Worm (Caenorhabditis elegans) whole organism, young adult: ENCODE results near the gene abcf-3.

ENCODE experiments used
- B0336.3 ChIP-seq: fragments of 200-800 bp; sonication (Bioruptor generic); IDR thresholded peaks from 2 replicates; pipeline ENCODE4 v1.3.6; 2022; ENCODE audit warnings: missing genetic modification characterization, missing compliant biosample characterization
- C17E4.6 ChIP-seq: fragments of 200-800 bp; sonication (Bioruptor generic); IDR thresholded peaks from 2 replicates; pipeline ENCODE4 v1.3.6; 2022; ENCODE audit warnings: missing genetic modification reagents, missing genetic modification characterization, missing compliant biosample characterization
- F10E7.11 ChIP-seq: sonication (generic microtip); optimal IDR thresholded peaks from 2 replicates; lab custom pipeline; 2017; ENCODE audit warnings: mild to moderate bottlenecking, missing genetic modification characterization, moderate library complexity, missing compliant biosample characterization
- F33H1.4 ChIP-seq: fragments of 200-800 bp; sonication (Bioruptor generic); IDR thresholded peaks from 2 replicates; pipeline ENCODE4 v1.3.6; 2022; ENCODE audit warnings: missing genetic modification reagents, missing genetic modification characterization, missing compliant biosample characterization
- F49E8.2 ChIP-seq: sonication (generic microtip); optimal IDR thresholded peaks from 3 replicates; lab custom pipeline; 2017; ENCODE audit warnings: missing genetic modification characterization, mild to moderate bottlenecking, missing compliant biosample characterization, antibody characterized with exemption, moderate library complexity; ENCODE audit not compliant: insufficient read depth
- K11D2.4 ChIP-seq: fragments of 200-800 bp; sonication (Bioruptor generic); IDR thresholded peaks from 2 replicates; pipeline ENCODE4 v1.3.6; 2022; ENCODE audit warnings: missing genetic modification reagents, missing genetic modification characterization, missing compliant biosample characterization
- K12H6.12 ChIP-seq: fragments of 200-800 bp; sonication (Bioruptor generic); optimal IDR thresholded peaks from 2 replicates; lab custom pipeline; 2018; ENCODE audit warnings: mild to moderate bottlenecking, missing genetic modification characterization, missing compliant biosample characterization
- Y53G8AR.9 ChIP-seq: fragments of 200-800 bp; sonication (Bioruptor generic); conservative IDR thresholded peaks from 2 replicates; pipeline ENCODE4 v1.3.6; 2022; ENCODE audit warnings: missing genetic modification reagents, missing genetic modification characterization, missing compliant biosample characterization
- Y67H2A.10 ChIP-seq: fragments of 200-800 bp; sonication (Bioruptor generic); conservative IDR thresholded peaks from 2 replicates; pipeline ENCODE4 v1.3.6; 2022; ENCODE audit warnings: missing genetic modification reagents, missing genetic modification characterization, missing compliant biosample characterization
- ama-1 ChIP-seq, 3 experiments: fragments of 150-350 bp in 1 of 3; sonication (generic microtip) in 2 of 3; optimal IDR thresholded peaks; 2 replicates each; lab custom pipeline; 2014 to 2018; ENCODE audit warnings: missing biosample characterization in 2 of 3, missing genetic modification characterization in 2 of 3, missing genetic modification reagents in 2 of 3
- aptf-3 ChIP-seq: fragments of 200-800 bp; sonication (Bioruptor generic); IDR thresholded peaks from 2 replicates; pipeline ENCODE4 v1.3.6; 2022; ENCODE audit warnings: missing genetic modification characterization, missing compliant biosample characterization
- atf-7 ChIP-seq: sonication (generic microtip); optimal IDR thresholded peaks from 2 replicates; lab custom pipeline; 2017; ENCODE audit warnings: mild to moderate bottlenecking, missing genetic modification characterization, missing compliant biosample characterization
- athp-1 ChIP-seq: sonication (generic microtip); optimal IDR thresholded peaks from 2 replicates; lab custom pipeline; 2017; ENCODE audit warnings: mild to moderate bottlenecking, missing genetic modification characterization, missing compliant biosample characterization
- attf-3 ChIP-seq: fragments of 200-800 bp; sonication (Bioruptor generic); conservative IDR thresholded peaks from 2 replicates; pipeline ENCODE4 v1.3.6; 2022; ENCODE audit warnings: missing genetic modification reagents, missing genetic modification characterization, missing compliant biosample characterization
- attf-6 ChIP-seq: fragments of 200-800 bp; sonication (Bioruptor generic); IDR thresholded peaks from 2 replicates; pipeline ENCODE4 v1.3.6; 2022; ENCODE audit warnings: missing genetic modification reagents, missing genetic modification characterization, missing compliant biosample characterization
- bed-1 ChIP-seq: fragments of 200-800 bp; sonication (Bioruptor generic); IDR thresholded peaks from 2 replicates; pipeline ENCODE4 v1.3.6; 2022; ENCODE audit warnings: missing genetic modification reagents, missing genetic modification characterization, missing compliant biosample characterization
- bed-2 ChIP-seq: fragments of 200-800 bp; sonication (Bioruptor generic); IDR thresholded peaks from 2 replicates; pipeline ENCODE4 v1.3.6; 2022; ENCODE audit warnings: missing genetic modification reagents, missing genetic modification characterization, missing compliant biosample characterization
- cebp-1 ChIP-seq, 2 experiments: fragments of 200-800 bp in 1 of 2; sonication (Bioruptor generic) in 1 of 2; sonication (generic microtip) in 1 of 2; IDR thresholded peaks in 1 of 2; optimal IDR thresholded peaks in 1 of 2; 2 replicates each; pipeline versions ENCODE4 v1.3.6 to Lab custom; 2017 to 2022; ENCODE audit warnings: missing compliant biosample characterization in 2 of 2, missing genetic modification characterization in 2 of 2, mild to moderate bottlenecking in 1 of 2, missing genetic modification reagents in 1 of 2, moderate library complexity in 1 of 2
- cebp-2 ChIP-seq: fragments of 200-800 bp; sonication (Bioruptor generic); IDR thresholded peaks from 2 replicates; pipeline ENCODE4 v1.3.6; 2022; ENCODE audit warnings: missing genetic modification characterization, missing compliant biosample characterization
- ceh-58 ChIP-seq: fragments of 200-800 bp; sonication (Bioruptor generic); IDR thresholded peaks from 2 replicates; pipeline ENCODE4 v1.3.6; 2022; ENCODE audit warnings: missing genetic modification characterization, missing compliant biosample characterization
- chd-7 ChIP-seq: sonication (generic microtip); optimal IDR thresholded peaks from 2 replicates; lab custom pipeline; 2016; ENCODE audit warnings: mild to moderate bottlenecking, missing genetic modification characterization, moderate library complexity, missing compliant biosample characterization
- egl-18 ChIP-seq: fragments of 200-800 bp; sonication (Bioruptor generic); IDR thresholded peaks from 2 replicates; pipeline ENCODE4 v1.3.6; 2022; ENCODE audit warnings: missing genetic modification reagents, missing genetic modification characterization, missing compliant biosample characterization
- egl-44 ChIP-seq: fragments of 200-800 bp; sonication (Bioruptor generic); IDR thresholded peaks from 2 replicates; pipeline ENCODE4 v1.3.6; 2022; ENCODE audit warnings: missing genetic modification reagents, missing genetic modification characterization, missing compliant biosample characterization
- ekl-4 ChIP-seq: fragments of 200-800 bp; sonication (Bioruptor generic); IDR thresholded peaks from 2 replicates; pipeline ENCODE4 v1.3.6; 2022; ENCODE audit warnings: missing genetic modification reagents, missing genetic modification characterization, missing compliant biosample characterization
- him-1 ChIP-seq: sonication (generic microtip); optimal IDR thresholded peaks from 2 replicates; lab custom pipeline; 2016; ENCODE audit warnings: missing genotype, missing genetic modification reagents, missing genetic modification characterization, missing compliant biosample characterization
- hlh-12 ChIP-seq: sonication (generic microtip); optimal IDR thresholded peaks from 2 replicates; lab custom pipeline; 2016; ENCODE audit warnings: missing genetic modification characterization, missing compliant biosample characterization
- let-607 ChIP-seq, 2 experiments: fragments of 200-800 bp in 1 of 2; sonication (Bioruptor generic) in 1 of 2; sonication (generic microtip) in 1 of 2; optimal IDR thresholded peaks; 2 replicates each; lab custom pipeline; 2016 to 2018; ENCODE audit warnings: mild to moderate bottlenecking in 2 of 2, missing compliant biosample characterization in 2 of 2, missing genetic modification characterization in 2 of 2, moderate library complexity in 2 of 2, missing genotype in 1 of 2
- lin-35 ChIP-seq, 3 experiments: fragments of 150-350 bp in 2 of 3; sonication (generic microtip) in 1 of 3; optimal IDR thresholded peaks; 2 replicates each; lab custom pipeline; 2014 to 2018; ENCODE audit warnings: missing biosample characterization in 3 of 3, missing genetic modification characterization in 3 of 3, missing genetic modification reagents in 3 of 3
- lin-54 ChIP-seq: fragments of 200-800 bp; sonication (Bioruptor generic); optimal IDR thresholded peaks from 2 replicates; lab custom pipeline; 2018; ENCODE audit warnings: mild to moderate bottlenecking, missing genetic modification characterization, missing compliant biosample characterization
- lsy-27 ChIP-seq: sonication (generic microtip); optimal IDR thresholded peaks from 2 replicates; lab custom pipeline; 2017; ENCODE audit warnings: missing genetic modification characterization, mild to moderate bottlenecking, missing compliant biosample characterization, antibody characterized with exemption, missing genotype, borderline replicate concordance; ENCODE audit not compliant: insufficient read depth
- madf-6 ChIP-seq: fragments of 200-800 bp; sonication (Bioruptor generic); IDR thresholded peaks from 2 replicates; pipeline ENCODE4 v1.3.6; 2022; ENCODE audit warnings: missing genetic modification reagents, missing genetic modification characterization, missing compliant biosample characterization
- mxl-1 ChIP-seq: sonication (generic microtip); optimal IDR thresholded peaks from 2 replicates; lab custom pipeline; 2016; ENCODE audit warnings: missing genetic modification characterization, missing compliant biosample characterization
- nfya-1 ChIP-seq: sonication (generic microtip); optimal IDR thresholded peaks from 2 replicates; lab custom pipeline; 2017; ENCODE audit warnings: antibody characterized with exemption, missing compliant biosample characterization, missing genetic modification characterization, borderline replicate concordance; ENCODE audit not compliant: insufficient read depth
- nhr-120 ChIP-seq: fragments of 200-800 bp; sonication (Bioruptor generic); IDR thresholded peaks from 2 replicates; pipeline ENCODE4 v1.3.6; 2022; ENCODE audit warnings: missing genetic modification characterization, missing compliant biosample characterization
- nhr-80 ChIP-seq: sonication (generic microtip); optimal IDR thresholded peaks from 2 replicates; lab custom pipeline; 2016; ENCODE audit warnings: missing genetic modification characterization, missing compliant biosample characterization
- pbrm-1 ChIP-seq: fragments of 200-800 bp; sonication (Bioruptor generic); IDR thresholded peaks from 2 replicates; pipeline ENCODE4 v1.3.6; 2022; ENCODE audit warnings: missing genetic modification reagents, missing genetic modification characterization, missing compliant biosample characterization
- pha-4 ChIP-seq: fragments of 150-350 bp; sonication (generic microtip); optimal IDR thresholded peaks from 2 replicates; lab custom pipeline; 2014; ENCODE audit warnings: missing biosample characterization, missing genetic modification reagents, missing genetic modification characterization
- rcor-1 ChIP-seq: fragments of 200-800 bp; sonication (Bioruptor generic); IDR thresholded peaks from 2 replicates; pipeline ENCODE4 v1.3.6; 2022; ENCODE audit warnings: missing genetic modification reagents, missing genetic modification characterization, missing compliant biosample characterization
- snpc-1.3 ChIP-seq: sonication (generic microtip); optimal IDR thresholded peaks from 2 replicates; lab custom pipeline; 2017; ENCODE audit warnings: missing genetic modification characterization, mild to moderate bottlenecking, missing compliant biosample characterization, antibody characterized with exemption, moderate library complexity, missing genotype, missing genetic modification reagents; ENCODE audit not compliant: insufficient read depth
- snpc-4 ChIP-seq, 5 experiments: fragments of 150-350 bp in 1 of 5; sonication (generic microtip) in 4 of 5; optimal IDR thresholded peaks; 2 replicates each; lab custom pipeline; 2014 to 2018; ENCODE audit warnings: missing genetic modification characterization in 5 of 5, missing biosample characterization in 3 of 5, antibody characterized with exemption in 2 of 5, mild to moderate bottlenecking in 2 of 5, missing compliant biosample characterization in 2 of 5, missing genotype in 2 of 5, moderate library complexity in 2 of 5, missing genetic modification reagents in 1 of 5
- tbp1 ChIP-seq: fragments of 200-800 bp; sonication (Bioruptor generic); optimal IDR thresholded peaks from 2 replicates; lab custom pipeline; 2018; ENCODE audit warnings: mild to moderate bottlenecking, missing genetic modification characterization, missing compliant biosample characterization
- ztf-18 ChIP-seq: sonication (generic microtip); optimal IDR thresholded peaks from 2 replicates; lab custom pipeline; 2016; ENCODE audit warnings: missing genotype, mild to moderate bottlenecking, missing genetic modification characterization, missing compliant biosample characterization
- ztf-25 ChIP-seq: fragments of 200-800 bp; sonication (Bioruptor generic); IDR thresholded peaks from 2 replicates; pipeline ENCODE4 v1.3.6; 2022; ENCODE audit warnings: missing genetic modification reagents, missing genetic modification characterization, missing compliant biosample characterization

Gene abcf-3

ce11 chrIII:6173020-6173597 lies at the start of gene abcf-3, which contains the start of gene F42A10.5 (continued):
- peak; percentile 58 for TF ChIP-seq F33H1.4
- no peak for TF ChIP-seq nhr-120 (GFP tag; lab: Robert Waterston, UW)
- peak; percentile 67 for TF ChIP-seq snpc-1.3 (tag; lab: Kevin White, UChicago)
- no peak for TF ChIP-seq ceh-58 (GFP tag; lab: Robert Waterston, UW)
- TF ChIP-seq Y53G8AR.9, result 0 out of 2 replicates have a peak, but pooled peaks have one; percentile 58
- TF ChIP-seq rcor-1 (GFP tag; lab: Robert Waterston, UW), result 0 out of 2 replicates have a peak, but pooled peaks have one; percentile 31
- TF ChIP-seq mxl-1 (tag; lab: Kevin White, UChicago), result no peak
- no peak for TF ChIP-seq bed-1
- TF ChIP-seq pbrm-1 (GFP tag; lab: Robert Waterston, UW), result peak; percentile 41; the same call in 1 of the 2 replicates
- TF ChIP-seq ekl-4 (GFP tag; lab: Robert Waterston, UW), result no peak
- peak; percentile 20 for TF ChIP-seq snpc-4 (GFP tag; optimal IDR thresholded peaks at IDR 0.05; lab: Kevin White, UChicago)
- TF ChIP-seq snpc-4 (tag; optimal IDR thresholded peaks at IDR 0.05; lab: Kevin White, UChicago), result peak in 2 of 4 experiments; percentile 1 to 21
- TF ChIP-seq chd-7 (tag; lab: Kevin White, UChicago), result no peak
- peak; percentile 94 for TF ChIP-seq ztf-18
- peak; percentile 41 for TF ChIP-seq nhr-80 (tag; lab: Kevin White, UChicago)
- TF ChIP-seq lsy-27 (tag; lab: Kevin White, UChicago), result no peak
- TF ChIP-seq bed-2 (GFP tag; lab: Robert Waterston, UW), result no peak
- peak in 1 of 2 experiments; percentile 56 for TF ChIP-seq let-607 (tag; optimal IDR thresholded peaks at IDR 0.05; lab: Kevin White, UChicago)

- TF ChIP-seq attf-6 (GFP tag; lab: Robert Waterston, UW), result 0 out of 2 replicates have a peak, but pooled peaks have one; percentile 18
- TF ChIP-seq ztf-25 (GFP tag; lab: Robert Waterston, UW), result 0 out of 2 replicates have a peak, but pooled peaks have one; percentile 9
- peak; percentile 6 for TF ChIP-seq K12H6.12 (tag; lab: Kevin White, UChicago)
- TF ChIP-seq attf-3 (GFP tag; lab: Robert Waterston, UW), result no peak
- TF ChIP-seq nhr-80 (tag; lab: Kevin White, UChicago), result no peak
- TF ChIP-seq C17E4.6, result no peak
- 0 out of 2 replicates have a peak, but pooled peaks have one; percentile 28 for TF ChIP-seq cebp-2 (GFP tag; lab: Robert Waterston, UW)
- TF ChIP-seq aptf-3 (GFP tag; lab: Robert Waterston, UW), result peak; percentile 64; the same call in 1 of the 2 replicates
- TF ChIP-seq bed-1, result no peak
- no peak for TF ChIP-seq F10E7.11 (tag; lab: Kevin White, UChicago)
- TF ChIP-seq let-607 (tag; optimal IDR thresholded peaks at IDR 0.05; lab: Kevin White, UChicago), result no peak
- TF ChIP-seq cebp-1 (GFP tag; IDR thresholded peaks at IDR 0.05; lab: Robert Waterston, UW), result no peak
- TF ChIP-seq cebp-1 (tag; optimal IDR thresholded peaks at IDR 0.05; lab: Kevin White, UChicago), result peak; percentile 24
- TF ChIP-seq egl-18 (GFP tag; lab: Robert Waterston, UW), result no peak
- peak; percentile 14 for TF ChIP-seq tbp1 (GFP tag; lab: Kevin White, UChicago)
- no peak for TF ChIP-seq K11D2.4
- no peak for TF ChIP-seq F49E8.2 (tag; lab: Kevin White, UChicago)
- peak in 1 of 3 experiments; percentile 62 for TF ChIP-seq lin-35 (GFP tag; optimal IDR thresholded peaks at IDR 0.05; lab: Kevin White, UChicago)
- TF ChIP-seq athp-1 (tag; lab: Kevin White, UChicago), result peak; percentile 50
- TF ChIP-seq him-1 (tag; lab: Kevin White, UChicago), result peak; percentile 42
- TF ChIP-seq bed-2 (GFP tag; lab: Robert Waterston, UW), result no peak
- no peak for TF ChIP-seq atf-7 (tag; lab: Kevin White, UChicago)
- TF ChIP-seq nhr-120 (GFP tag; lab: Robert Waterston, UW), result no peak
- TF ChIP-seq egl-44, result no peak
- TF ChIP-seq ama-1 (optimal IDR thresholded peaks at IDR 0.05; lab: Kevin White, UChicago), result no peak
- TF ChIP-seq ama-1 (GFP tag; optimal IDR thresholded peaks at IDR 0.05; lab: Kevin White, UChicago), result no peak
- TF ChIP-seq madf-6 (GFP tag; lab: Robert Waterston, UW), result peak; percentile 33; the same call in 1 of the 2 replicates
- TF ChIP-seq pha-4, result no peak
- no peak for TF ChIP-seq Y67H2A.10
- TF ChIP-seq hlh-12 (tag; lab: Kevin White, UChicago), result no peak
- TF ChIP-seq lin-54 (GFP tag; lab: Kevin White, UChicago), result no peak
- no peak for TF ChIP-seq nfya-1 (tag; lab: Kevin White, UChicago)
- no peak for TF ChIP-seq B0336.3 (GFP tag; lab: Robert Waterston, UW)
Measured at ce11 chrIII:6123647-6124046, 49.6 kb upstream of the abcf-3 start.
